Worm (Caenorhabditis elegans) whole organism, L1 larva: Measurements from ENCODE around the gene tbc-7.

Experiments
- F16B12.6 ChIP-seq: fragments of 150-350 bp; optimal IDR thresholded peaks from 2 replicates; lab custom pipeline; 2014; ENCODE audit warnings: missing biosample characterization, missing genetic modification characterization
- ama-1 ChIP-seq: fragments of 150-350 bp; optimal IDR thresholded peaks from 2 replicates; lab custom pipeline; 2014
- egl-27 ChIP-seq, 2 experiments: fragments of 150-350 bp in 1 of 2; sonication (generic microtip); optimal IDR thresholded peaks; 3 replicates each; lab custom pipeline; 2017 to 2018; ENCODE audit warnings: missing biosample characterization in 2 of 2, missing genetic modification characterization in 2 of 2, missing genetic modification reagents in 2 of 2
- nhr-11 ChIP-seq: fragments of 150-350 bp; optimal IDR thresholded peaks from 2 replicates; lab custom pipeline; 2014; ENCODE audit warnings: missing biosample characterization, missing genetic modification characterization
- nhr-20 ChIP-seq: sonication (generic microtip); optimal IDR thresholded peaks from 2 replicates; lab custom pipeline; 2016; ENCODE audit warnings: mild to moderate bottlenecking, missing genetic modification characterization, missing compliant biosample characterization

ce11 chrX:5174256-5174655, 40.2 kb downstream of the tbc-7 start, which contains the start of gene zchc-1A:
- TF ChIP-seq nhr-20 (tag; lab: Kevin White, UChicago): no peak
- no peak for TF ChIP-seq F16B12.6 (tag; lab: Kevin White, UChicago)
- TF ChIP-seq nhr-11 (tag; lab: Kevin White, UChicago): no peak
- no peak for TF ChIP-seq ama-1 (lab: Kevin White, UChicago)
- TF ChIP-seq egl-27 (tag; optimal IDR thresholded peaks at IDR 0.05; lab: Kevin White, UChicago): no peak
